Worm (Caenorhabditis elegans) whole organism, late embryonic: ENCODE results near the gene K10C2.14.

Source experiments
- C08G9.2 ChIP-seq: sonication (generic microtip); optimal IDR thresholded peaks from 2 replicates; lab custom pipeline; 2016; ENCODE audit warnings: mild to moderate bottlenecking, missing genetic modification characterization, moderate library complexity, missing compliant biosample characterization
- C38D4.7 ChIP-seq: fragments of 200-800 bp; sonication (Bioruptor generic); optimal IDR thresholded peaks from 2 replicates; lab custom pipeline; 2018; ENCODE audit warnings: mild to moderate bottlenecking, missing genetic modification characterization, moderate library complexity, missing compliant biosample characterization
- F13H6.1 ChIP-seq: sonication (generic microtip); optimal IDR thresholded peaks from 2 replicates; lab custom pipeline; 2016; ENCODE audit warnings: missing genetic modification characterization, missing compliant biosample characterization
- ahr-1 ChIP-seq: sonication (generic microtip); optimal IDR thresholded peaks from 2 replicates; lab custom pipeline; 2016; ENCODE audit warnings: missing genetic modification characterization, missing compliant biosample characterization
- ceh-18 ChIP-seq: sonication (generic microtip); optimal IDR thresholded peaks from 2 replicates; lab custom pipeline; 2016; ENCODE audit warnings: missing genetic modification characterization, missing compliant biosample characterization
- ceh-19 ChIP-seq: fragments of 200-800 bp; sonication (Bioruptor generic); optimal IDR thresholded peaks from 2 replicates; lab custom pipeline; 2018; ENCODE audit warnings: mild to moderate bottlenecking, missing genetic modification characterization, missing compliant biosample characterization
- ceh-22 ChIP-seq: sonication (generic microtip); optimal IDR thresholded peaks from 2 replicates; lab custom pipeline; 2017; ENCODE audit warnings: missing biosample characterization, missing genetic modification characterization
- che-1 ChIP-seq: sonication (generic microtip); optimal IDR thresholded peaks from 2 replicates; lab custom pipeline; 2016; ENCODE audit warnings: mild to moderate bottlenecking, missing genetic modification characterization, missing compliant biosample characterization
- dmd-4 ChIP-seq: sonication (generic microtip); optimal IDR thresholded peaks from 2 replicates; lab custom pipeline; 2016; ENCODE audit warnings: borderline replicate concordance, missing genetic modification characterization, missing compliant biosample characterization
- ets-4 ChIP-seq: sonication (generic microtip); optimal IDR thresholded peaks from 2 replicates; lab custom pipeline; 2016; ENCODE audit warnings: missing genetic modification characterization, missing compliant biosample characterization
- fax-1 ChIP-seq: sonication (generic microtip); optimal IDR thresholded peaks from 2 replicates; lab custom pipeline; 2016; ENCODE audit warnings: missing genotype, missing genetic modification characterization, missing compliant biosample characterization
- hlh-15 ChIP-seq: sonication (generic microtip); optimal IDR thresholded peaks from 2 replicates; lab custom pipeline; 2016; ENCODE audit warnings: missing genetic modification characterization, missing compliant biosample characterization
- hlh-8 ChIP-seq: sonication (generic microtip); optimal IDR thresholded peaks from 2 replicates; lab custom pipeline; 2016; ENCODE audit warnings: missing genotype, missing genetic modification characterization, missing compliant biosample characterization
- lin-11 ChIP-seq: fragments of 200-800 bp; sonication (Bioruptor generic); optimal IDR thresholded peaks from 2 replicates; lab custom pipeline; 2018; ENCODE audit warnings: mild to moderate bottlenecking, missing genetic modification characterization, missing compliant biosample characterization
- npax-4 ChIP-seq: sonication (generic microtip); optimal IDR thresholded peaks from 2 replicates; lab custom pipeline; 2016; ENCODE audit warnings: missing genetic modification characterization, missing compliant biosample characterization
- pag-3 ChIP-seq: sonication (generic microtip); optimal IDR thresholded peaks from 2 replicates; lab custom pipeline; 2016; ENCODE audit warnings: missing compliant biosample characterization, missing genetic modification characterization, borderline replicate concordance
- pat-9 ChIP-seq: fragments of 200-800 bp; sonication (Bioruptor generic); optimal IDR thresholded peaks from 2 replicates; lab custom pipeline; 2018; ENCODE audit warnings: mild to moderate bottlenecking, missing genetic modification characterization, moderate library complexity, missing compliant biosample characterization
- rnt-1 ChIP-seq: sonication (generic microtip); optimal IDR thresholded peaks from 2 replicates; lab custom pipeline; 2016; ENCODE audit warnings: missing genetic modification characterization, missing compliant biosample characterization
- tbx-7 ChIP-seq: sonication (generic microtip); optimal IDR thresholded peaks from 2 replicates; lab custom pipeline; 2016; ENCODE audit warnings: missing genotype, missing genetic modification characterization, missing compliant biosample characterization
- zip-5 ChIP-seq: sonication (generic microtip); optimal IDR thresholded peaks from 2 replicates; lab custom pipeline; 2016; ENCODE audit warnings: missing genetic modification characterization, missing compliant biosample characterization
- ztf-16 ChIP-seq: sonication (generic microtip); optimal IDR thresholded peaks from 2 replicates; lab custom pipeline; 2017; ENCODE audit warnings: missing genetic modification characterization, missing compliant biosample characterization

K10C2.14 gene

ce11 chrX:6399450-6399849 is 40.9 kb downstream of the K10C2.14 start:
- TF ChIP-seq ceh-22 (tag; lab: Kevin White, UChicago): no peak
- no peak for TF ChIP-seq hlh-8
- TF ChIP-seq ahr-1 (tag; lab: Kevin White, UChicago): no peak
- no peak for TF ChIP-seq ceh-19 (GFP tag; lab: Kevin White, UChicago)
- no peak for TF ChIP-seq C38D4.7 (GFP tag; lab: Kevin White, UChicago)
- no peak for TF ChIP-seq che-1 (tag; lab: Kevin White, UChicago)
- TF ChIP-seq F13H6.1: no peak
- no peak for TF ChIP-seq hlh-15 (tag; lab: Kevin White, UChicago)
- no peak for TF ChIP-seq ztf-16 (tag; lab: Kevin White, UChicago)
- peak; percentile 29 for TF ChIP-seq rnt-1
- no peak for TF ChIP-seq pat-9 (tag; lab: Kevin White, UChicago)
- TF ChIP-seq fax-1: no peak
- peak; percentile 9 for TF ChIP-seq ceh-18 (tag; lab: Kevin White, UChicago)
- no peak for TF ChIP-seq npax-4 (tag; lab: Kevin White, UChicago)

- TF ChIP-seq C08G9.2 (tag; lab: Kevin White, UChicago): no peak
- no peak for TF ChIP-seq ets-4 (tag; lab: Kevin White, UChicago)
- no peak for TF ChIP-seq dmd-4 (tag; lab: Kevin White, UChicago)
- TF ChIP-seq zip-5 (tag; lab: Kevin White, UChicago): no peak
- no peak for TF ChIP-seq tbx-7 (tag; lab: Kevin White, UChicago)
- TF ChIP-seq pag-3 (tag; lab: Kevin White, UChicago): no peak
- TF ChIP-seq lin-11 (tag; lab: Kevin White, UChicago): no peak
- no peak for TF ChIP-seq che-1 (tag; lab: Kevin White, UChicago)
Measured at ce11 chrX:6391491-6391890, 48.9 kb downstream of the K10C2.14 start, which contains the start of gene igcm-2. igcm-2 (minus strand) TSS chrX:6391591.
